Worm (Caenorhabditis elegans): Measurements from ENCODE around the gene hda-1.
A peak's percentile ranks its signal among the peaks of the same experiment; 100 is the strongest.

DNA sequence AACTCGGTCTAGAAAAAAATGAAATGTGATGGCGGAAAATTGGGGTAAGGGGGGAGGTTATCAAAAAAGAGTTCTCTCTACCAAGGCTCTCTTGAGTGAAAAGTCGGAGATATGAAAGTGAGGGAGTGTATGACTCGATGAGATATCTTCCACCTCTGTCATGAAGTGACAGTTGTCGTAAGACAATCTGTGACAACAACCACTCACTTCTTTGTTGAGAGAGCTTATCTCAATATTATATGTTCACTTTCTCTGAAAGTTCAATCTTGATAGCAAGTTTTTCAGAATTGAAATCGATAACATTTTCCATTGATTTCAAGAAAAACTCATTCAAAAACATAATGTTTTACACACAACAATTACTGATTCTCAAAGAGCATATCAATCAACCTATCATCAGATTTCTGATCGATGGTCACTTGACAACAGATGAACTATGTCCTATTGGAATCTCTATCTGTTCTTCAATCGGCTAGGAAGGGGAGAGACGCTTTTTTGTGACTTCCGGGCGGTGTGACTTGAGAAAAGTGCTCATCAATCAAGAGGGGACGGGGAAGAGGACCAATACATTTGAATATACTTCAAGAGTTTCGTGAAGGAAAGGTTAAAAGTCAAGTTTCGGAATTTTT is 51.7 kb downstream of the hda-1 start:
- TF ChIP-seq lsy-2 (tag; optimal IDR thresholded peaks at IDR 0.05) = no peak
- no peak for TF ChIP-seq pha-4 (tag; optimal IDR thresholded peaks at IDR 0.05)
- peak; percentile 79 for TF ChIP-seq unc-62 (GFP tag; optimal IDR thresholded peaks at IDR 0.05)
- TF ChIP-seq mls-2 (tag; optimal IDR thresholded peaks at IDR 0.05) = no peak
